Worm (Caenorhabditis elegans): ENCODE results near the gene slc-17.4.

The slc-17.4 gene

DNA sequence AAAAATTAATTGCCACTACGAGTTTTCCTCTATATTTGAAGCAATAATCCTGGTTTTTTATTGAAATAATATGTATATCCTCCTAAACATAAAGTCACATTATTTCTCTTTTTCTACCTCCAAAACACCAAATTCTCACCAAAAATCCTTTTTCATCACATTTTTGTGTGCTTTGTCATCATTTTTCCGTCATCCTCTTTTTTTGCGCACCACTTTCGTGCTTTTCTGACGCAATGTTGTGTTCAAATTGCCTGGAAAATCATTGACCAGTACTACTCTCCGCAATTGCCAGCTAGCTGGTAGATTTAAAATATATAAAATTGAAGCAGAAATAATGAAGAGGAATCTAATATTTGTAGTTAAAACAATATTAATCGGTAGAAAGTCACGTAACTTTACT is 23.5 kb downstream of the slc-17.4 start:
- TF ChIP-seq lin-11 (tag; optimal IDR thresholded peaks at IDR 0.05): no peak
- TF ChIP-seq blmp-1 (tag; optimal IDR thresholded peaks at IDR 0.05; ENCODE audit: insufficient read depth): no peak
- TF ChIP-seq mbf-1 (tag; optimal IDR thresholded peaks at IDR 0.05): no peak
- no peak for TF ChIP-seq ztf-1 (GFP tag; conservative IDR thresholded peaks at IDR 0.05)
- TF ChIP-seq ztf-4 (tag; optimal IDR thresholded peaks at IDR 0.05): no peak
- TF ChIP-seq mdl-1 (tag; optimal IDR thresholded peaks at IDR 0.05): no peak
- TF ChIP-seq nhr-21 (tag; optimal IDR thresholded peaks at IDR 0.05): no peak

DNA sequence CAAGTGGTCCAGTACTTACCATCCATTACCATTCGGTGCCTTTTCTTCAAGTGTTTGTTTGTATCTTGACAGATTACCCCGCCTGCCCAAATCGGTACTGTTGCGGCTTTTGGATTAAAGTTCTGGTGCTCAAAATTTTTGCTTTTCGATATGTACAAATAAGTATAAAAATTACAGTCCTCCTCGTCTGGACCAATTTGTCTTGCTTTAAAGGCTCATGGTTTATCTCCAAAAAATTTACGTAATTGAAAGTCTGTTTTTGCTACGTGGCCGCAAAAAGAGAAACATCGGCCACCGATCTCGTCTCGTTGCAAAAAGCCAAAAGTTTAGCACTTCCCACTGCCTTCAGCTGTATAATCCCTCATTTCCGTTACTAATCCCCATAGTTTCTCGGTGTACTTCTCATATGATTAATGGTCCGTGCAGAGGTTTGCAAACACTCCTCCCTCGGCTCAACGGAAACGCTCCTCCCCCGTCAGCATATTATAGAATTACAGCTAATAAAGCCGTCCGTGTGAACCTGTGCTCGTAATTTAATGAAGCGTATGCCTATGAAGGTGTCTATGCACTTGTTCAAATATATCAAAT is 24.1 kb downstream of the slc-17.4 start:
- TF ChIP-seq lin-11 (tag; optimal IDR thresholded peaks at IDR 0.05): no peak
- peak; percentile 27 for TF ChIP-seq mab-5 (tag; optimal IDR thresholded peaks at IDR 0.05)
- peak; percentile 70 for TF ChIP-seq unc-55 (GFP tag; optimal IDR thresholded peaks at IDR 0.05)

DNA sequence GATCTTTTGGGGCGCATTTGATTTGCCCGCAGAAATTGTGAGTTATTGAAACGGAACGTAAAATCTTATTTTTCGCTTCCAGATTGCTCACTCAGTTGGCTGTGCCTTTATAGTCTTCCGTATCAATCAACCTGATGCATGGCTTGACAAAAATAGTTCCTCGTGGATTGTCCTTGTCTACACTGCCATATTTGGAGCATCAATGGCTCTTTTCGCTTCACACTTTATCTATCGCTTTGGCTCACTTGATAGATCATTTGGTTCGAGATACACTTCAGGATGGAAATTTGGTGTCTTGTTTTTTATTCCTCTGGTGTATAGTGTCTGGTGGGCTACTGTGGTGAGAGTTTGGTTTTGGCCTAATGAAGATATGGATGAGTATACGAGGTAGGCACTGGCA is 25.8 kb downstream of the slc-17.4 start:
- TF ChIP-seq nhr-12 (tag; optimal IDR thresholded peaks at IDR 0.05): no peak

ce11 chrIV:17265279-17265678 is 26.3 kb downstream of the slc-17.4 start, which contains the start of gene str-187:
Gene str-187 (plus strand): TSS chrIV:17265579.
- no peak for TF ChIP-seq nhr-21 (tag; optimal IDR thresholded peaks at IDR 0.05)
- no peak for TF ChIP-seq nhr-11 (tag; optimal IDR thresholded peaks at IDR 0.05)
- TF ChIP-seq snpc-4 (tag; optimal IDR thresholded peaks at IDR 0.05): no peak
- no peak for TF ChIP-seq ztf-11 (tag; optimal IDR thresholded peaks at IDR 0.05)
- no peak for TF ChIP-seq peb-1 (tag; optimal IDR thresholded peaks at IDR 0.05)
- no peak for TF ChIP-seq F13H6.1 (tag; optimal IDR thresholded peaks at IDR 0.05)
- no peak for TF ChIP-seq crh-2 (tag; optimal IDR thresholded peaks at IDR 0.05)
- no peak for TF ChIP-seq egl-27 (tag; optimal IDR thresholded peaks at IDR 0.05)
- no peak for TF ChIP-seq mbf-1 (tag; optimal IDR thresholded peaks at IDR 0.05)
- no peak for TF ChIP-seq ama-1 (optimal IDR thresholded peaks at IDR 0.05)
- TF ChIP-seq skn-1 (tag; optimal IDR thresholded peaks at IDR 0.05): no peak

ce11 chrIV:17264714-17265113 is 26.8 kb downstream of the slc-17.4 start, which contains the start of gene F26D10.13:
Gene F26D10.13 (minus strand): TSS chrIV:17264814.
- TF ChIP-seq blmp-1 (tag; optimal IDR thresholded peaks at IDR 0.05; ENCODE audit: insufficient read depth) (no peak), elt-3 (tag; optimal IDR thresholded peaks at IDR 0.05) (no peak), nhr-6 (tag; optimal IDR thresholded peaks at IDR 0.05) (no peak)

DNA sequence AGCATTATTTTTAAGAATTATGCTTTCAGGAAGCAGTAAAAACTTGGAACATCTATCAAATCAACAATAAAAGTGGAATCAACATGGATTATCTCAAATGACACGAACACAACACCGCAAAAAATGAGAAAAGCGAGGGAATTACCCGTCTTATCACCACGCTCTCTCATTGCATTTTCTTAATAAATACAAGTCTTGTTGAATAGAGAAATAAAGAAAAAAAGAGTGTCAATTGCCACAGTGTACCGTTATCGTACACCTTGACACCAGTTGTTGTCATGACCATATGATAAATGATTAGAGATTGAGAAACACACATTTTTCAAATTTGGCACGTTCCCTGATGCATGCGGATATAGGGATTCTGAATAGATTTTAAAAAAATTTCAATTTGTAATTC is 27.8 kb downstream of the slc-17.4 start:
- TF ChIP-seq nhr-129 (tag; optimal IDR thresholded peaks at IDR 0.05) (peak; percentile 20), nhr-25 (tag; optimal IDR thresholded peaks at IDR 0.05) (peak; percentile 27), crh-2 (tag; optimal IDR thresholded peaks at IDR 0.05) (peak; percentile 74), snpc-4 (tag; optimal IDR thresholded peaks at IDR 0.05) (no peak), lsy-2 (tag; optimal IDR thresholded peaks at IDR 0.05) (peak in 1 of 2 experiments; percentile 6), gmeb-1 (tag; optimal IDR thresholded peaks at IDR 0.05) (peak; percentile 56), F13H6.1 (tag; optimal IDR thresholded peaks at IDR 0.05) (peak; percentile 54), fos-1 (tag; optimal IDR thresholded peaks at IDR 0.05) (peak; percentile 92), ztf-1 (GFP tag; conservative IDR thresholded peaks at IDR 0.05) (no peak), nhr-21 (tag; optimal IDR thresholded peaks at IDR 0.05) (peak; percentile 75), lin-11 (tag; optimal IDR thresholded peaks at IDR 0.05) (no peak)

DNA sequence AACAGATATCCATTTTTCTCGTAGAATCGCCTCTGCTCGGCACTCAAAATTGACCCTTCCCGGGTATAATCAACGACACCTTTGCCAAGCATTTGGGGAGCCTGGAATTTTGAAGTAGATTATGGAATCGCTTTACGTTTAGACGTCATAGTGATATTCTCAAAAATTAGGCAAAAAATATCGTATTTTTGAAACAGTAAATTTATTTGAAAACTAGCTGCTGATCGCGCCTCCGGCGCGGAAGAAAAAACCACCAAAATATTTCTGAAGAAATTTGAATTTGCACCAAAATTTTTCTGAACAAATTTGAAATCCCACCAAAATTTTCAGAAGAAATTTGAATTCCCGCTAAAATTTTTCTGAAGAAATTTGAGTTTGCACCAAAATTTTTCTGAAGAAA is 29.1 kb downstream of the slc-17.4 start, which contains the start of gene ZK550.6:
Gene ZK550.6, minus strand, starts transcription at position 101 of the 400 bp plus-strand sequence.
- TF ChIP-seq unc-62 (GFP tag; optimal IDR thresholded peaks at IDR 0.05) (no peak), R02D3.7 (tag; optimal IDR thresholded peaks at IDR 0.05) (no peak), nhr-25 (tag; optimal IDR thresholded peaks at IDR 0.05) (no peak), unc-55 (GFP tag; optimal IDR thresholded peaks at IDR 0.05) (no peak), crh-2 (tag; optimal IDR thresholded peaks at IDR 0.05) (no peak), sem-4 (tag; optimal IDR thresholded peaks at IDR 0.05) (no peak), nhr-129 (tag; optimal IDR thresholded peaks at IDR 0.05) (no peak), nhr-237 (tag; optimal IDR thresholded peaks at IDR 0.05) (no peak), ztf-4 (tag; optimal IDR thresholded peaks at IDR 0.05) (no peak), nhr-11 (tag; optimal IDR thresholded peaks at IDR 0.05) (no peak), lin-13 (GFP tag; optimal IDR thresholded peaks at IDR 0.05) (no peak), nhr-21 (tag; optimal IDR thresholded peaks at IDR 0.05) (no peak), lsy-2 (tag; optimal IDR thresholded peaks at IDR 0.05) (no peak), nhr-23 (tag; optimal IDR thresholded peaks at IDR 0.05) (no peak), egl-27 (tag; optimal IDR thresholded peaks at IDR 0.05) (no peak), ZK546.5 (tag; optimal IDR thresholded peaks at IDR 0.05) (no peak), lin-39 (tag; optimal IDR thresholded peaks at IDR 0.05) (no peak), alr-1 (tag; optimal IDR thresholded peaks at IDR 0.05) (no peak)
